Worm (Caenorhabditis elegans) whole organism, L2 larva: ENCODE results near the gene F47B10.9.

Experiments used
- blmp-1 ChIP-seq: sonication (generic microtip); optimal IDR thresholded peaks from 2 replicates; lab custom pipeline; 2017; ENCODE audit warnings: missing genetic modification characterization, mild to moderate bottlenecking, missing compliant biosample characterization, antibody characterized with exemption, moderate library complexity; ENCODE audit not compliant: insufficient read depth
- dmd-4 ChIP-seq: sonication (generic microtip); optimal IDR thresholded peaks from 2 replicates; lab custom pipeline; 2017; ENCODE audit warnings: missing biosample characterization, missing genetic modification characterization
- lin-11 ChIP-seq: fragments of 150-350 bp; sonication (generic microtip); optimal IDR thresholded peaks from 2 replicates; lab custom pipeline; 2014; ENCODE audit warnings: missing biosample characterization, missing genetic modification characterization, inconsistent platforms, mixed read lengths
- ztf-11 ChIP-seq: sonication (generic microtip); optimal IDR thresholded peaks from 2 replicates; lab custom pipeline; 2017; ENCODE audit warnings: missing biosample characterization, missing genetic modification characterization

DNA sequence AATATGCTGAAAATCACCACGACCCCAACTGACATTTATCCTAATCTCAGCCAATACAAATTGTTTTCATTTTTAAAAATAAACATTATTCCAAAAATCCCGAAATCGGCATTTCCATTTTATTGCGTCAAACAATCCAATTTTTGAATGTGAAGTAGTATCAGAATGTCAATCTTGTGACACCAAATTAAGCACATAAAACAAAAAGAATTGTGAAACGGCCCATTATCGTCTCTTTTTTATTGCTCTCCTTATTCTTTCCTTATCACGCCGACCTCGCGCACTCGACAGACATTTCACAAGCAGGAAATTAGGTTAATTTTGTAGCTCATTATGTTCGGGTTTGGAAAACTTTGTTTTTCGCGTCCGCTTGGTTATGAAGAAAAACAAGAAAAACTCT lies 33.4 kb downstream of the F47B10.9 start, which contains the start of gene T21E8.4:
- TF ChIP-seq blmp-1 (no peak), dmd-4 (no peak), lin-11 (no peak), ztf-11 (tag; lab: Kevin White, UChicago) (no peak)
